Fruit fly (Drosophila melanogaster): Measurements from ENCODE around the gene CG32055.
A peak's percentile ranks its signal among the peaks of the same experiment; 100 is the strongest.

The CG32055 gene

DNA sequence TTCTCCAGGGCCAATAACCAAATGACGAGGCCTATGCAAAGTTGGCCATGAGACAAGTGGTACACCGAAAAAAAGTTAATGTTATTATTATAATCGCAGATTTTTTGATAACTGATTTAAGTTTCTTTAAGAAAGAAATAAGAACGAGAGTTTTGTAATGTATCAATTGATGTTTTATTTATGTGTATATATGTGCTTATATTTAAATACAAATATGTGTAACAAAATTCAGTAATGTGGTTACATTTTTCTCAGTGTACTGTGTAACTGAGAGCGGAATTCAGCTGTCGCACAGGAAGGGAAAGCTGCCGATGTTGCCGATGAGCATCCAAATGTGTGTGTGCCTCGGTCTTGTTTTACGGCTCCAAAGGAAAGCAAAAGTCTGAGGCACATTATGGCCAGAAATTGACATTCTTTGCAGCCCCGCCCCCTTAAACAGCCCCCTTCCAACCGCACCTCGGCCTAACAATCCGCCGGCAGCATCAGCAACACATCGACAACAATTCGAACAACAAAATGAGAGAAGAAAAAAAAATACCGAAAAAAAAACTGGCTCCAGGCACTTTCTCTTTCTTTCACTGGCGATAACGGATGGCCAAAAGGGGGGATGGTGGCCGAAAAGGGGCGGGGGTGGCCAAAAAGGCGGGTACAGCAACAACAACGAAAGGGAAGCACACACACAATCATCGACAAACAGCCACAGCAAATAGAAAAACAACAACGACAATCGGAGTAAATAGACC is 13.6 kb downstream of the CG32055 start (continued):
- peak; percentile 18 for TF ChIP-seq CG10631 (GFP tag; optimal IDR thresholded peaks at IDR 0.05)
- peak; percentile 33 for TF ChIP-seq CG6792 (GFP tag; optimal IDR thresholded peaks at IDR 0.05)
- 0 out of 3 replicates have a peak, but pooled peaks have one; percentile 6 for TF ChIP-seq CG6163 (GFP tag; IDR thresholded peaks at IDR 0.05)
- TF ChIP-seq fd85E (GFP tag; optimal IDR thresholded peaks at IDR 0.05): no peak
- no peak for TF ChIP-seq Sox102F (GFP tag; optimal IDR thresholded peaks at IDR 0.05)
- peak; percentile 31 for TF ChIP-seq Smox (GFP tag; optimal IDR thresholded peaks at IDR 0.05)
- peak; percentile 54 for TF ChIP-seq CG34406 (GFP tag; optimal IDR thresholded peaks at IDR 0.05)
- peak; percentile 29 for TF ChIP-seq CG11902 (GFP tag; optimal IDR thresholded peaks at IDR 0.05)
- no peak for TF ChIP-seq CG6808 (GFP tag; optimal IDR thresholded peaks at IDR 0.05)
- no peak for TF ChIP-seq Hr39 (GFP tag; optimal IDR thresholded peaks at IDR 0.05)
- TF ChIP-seq CG9139 (GFP tag; optimal IDR thresholded peaks at IDR 0.05): no peak
- no peak for TF ChIP-seq CG6854 (GFP tag; optimal IDR thresholded peaks at IDR 0.05)
- no peak for TF ChIP-seq Hr38 (GFP tag; optimal IDR thresholded peaks at IDR 0.05)
- peak; percentile 18 for TF ChIP-seq net (GFP tag; optimal IDR thresholded peaks at IDR 0.05)
- TF ChIP-seq CG1621 (tag; optimal IDR thresholded peaks at IDR 0.05): no peak
- TF ChIP-seq spab (GFP tag; optimal IDR thresholded peaks at IDR 0.05): no peak
- peak; percentile 40 for TF ChIP-seq CG3919 (GFP tag; optimal IDR thresholded peaks at IDR 0.05)
- TF ChIP-seq Gug (GFP tag; IDR thresholded peaks at IDR 0.05): no peak
- peak; percentile 31 for TF ChIP-seq topi (GFP tag; optimal IDR thresholded peaks at IDR 0.05)
- TF ChIP-seq CG7368 (GFP tag; optimal IDR thresholded peaks at IDR 0.05): no peak
- no peak for TF ChIP-seq Eip93F (GFP tag; optimal IDR thresholded peaks at IDR 0.05)
- TF ChIP-seq Hr4 (GFP tag; optimal IDR thresholded peaks at IDR 0.05): peak; percentile 70
- TF ChIP-seq CG6276 (GFP tag; optimal IDR thresholded peaks at IDR 0.05): peak; percentile 24
- TF ChIP-seq CG31627 (GFP tag; optimal IDR thresholded peaks at IDR 0.05): no peak
- peak; percentile 31 for TF ChIP-seq Lpt (GFP tag; optimal IDR thresholded peaks at IDR 0.05)
- TF ChIP-seq CG11294 (GFP tag; IDR thresholded peaks at IDR 0.05): no peak
- peak; percentile 10 for TF ChIP-seq CG8319 (GFP tag; optimal IDR thresholded peaks at IDR 0.05)

DNA sequence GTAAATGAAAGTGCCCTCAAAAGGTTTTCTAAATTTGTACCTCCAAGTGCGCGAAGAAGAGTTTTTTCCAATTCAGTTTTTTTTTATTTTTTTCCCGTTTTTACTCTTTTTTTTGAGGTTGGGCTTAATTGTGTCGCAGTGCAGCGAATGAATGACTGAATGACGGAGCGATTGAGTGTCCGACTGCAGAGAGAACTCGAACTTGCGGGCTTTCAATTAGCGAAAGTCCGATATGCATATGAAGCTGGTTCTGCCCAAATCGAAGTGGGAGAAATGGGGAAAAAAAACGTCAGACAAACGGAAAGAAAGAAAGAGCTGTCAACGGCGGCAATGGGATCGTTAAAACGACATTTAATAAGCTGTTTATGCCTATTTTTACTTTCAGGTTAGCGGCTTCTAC is 14.1 kb downstream of the CG32055 start:
- no peak for TF ChIP-seq eg (GFP tag; IDR thresholded peaks at IDR 0.05)
- no peak for TF ChIP-seq CG11902 (GFP tag; optimal IDR thresholded peaks at IDR 0.05)
- no peak for TF ChIP-seq CG7368 (GFP tag; optimal IDR thresholded peaks at IDR 0.05)
- no peak for TF ChIP-seq CG6808 (GFP tag; optimal IDR thresholded peaks at IDR 0.05)
- no peak for TF ChIP-seq Met (GFP tag; optimal IDR thresholded peaks at IDR 0.05)
- TF ChIP-seq Blimp-1 (GFP tag; optimal IDR thresholded peaks at IDR 0.05): peak; percentile 14

DNA sequence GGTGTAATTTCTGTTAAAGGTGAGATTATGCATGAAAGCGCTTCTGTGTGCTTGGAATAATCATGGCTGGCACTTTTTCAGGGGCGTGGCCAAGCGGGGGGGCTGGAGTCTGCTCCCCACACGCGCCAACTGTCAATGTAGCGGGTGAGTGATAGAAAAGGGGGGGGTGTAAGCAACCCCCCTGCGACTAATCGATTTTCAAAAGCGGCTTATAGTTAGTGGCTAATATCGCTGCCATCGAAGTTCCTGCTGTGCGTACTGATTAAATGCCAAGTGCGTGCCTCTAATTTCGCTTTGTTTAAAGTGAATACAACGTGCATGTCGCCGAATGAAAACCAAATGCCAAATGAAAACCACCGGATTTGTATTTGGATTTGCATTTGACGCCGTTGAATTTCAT is 15.3 kb downstream of the CG32055 start:
- TF ChIP-seq Gug (GFP tag; IDR thresholded peaks at IDR 0.05) (no peak), CG34406 (GFP tag; optimal IDR thresholded peaks at IDR 0.05) (no peak), CG11762 (GFP tag; optimal IDR thresholded peaks at IDR 0.05; ENCODE audit: insufficient read depth) (no peak), CG8119 (GFP tag; IDR thresholded peaks at IDR 0.05) (no peak), Ets21C (GFP tag; optimal IDR thresholded peaks at IDR 0.05) (no peak), eg (GFP tag; IDR thresholded peaks at IDR 0.05) (no peak), ss (GFP tag; optimal IDR thresholded peaks at IDR 0.05) (no peak), CG1621 (tag; optimal IDR thresholded peaks at IDR 0.05) (no peak), CG7368 (GFP tag; optimal IDR thresholded peaks at IDR 0.05) (no peak), Sox14 (GFP tag; optimal IDR thresholded peaks at IDR 0.05) (no peak), Lpt (GFP tag; optimal IDR thresholded peaks at IDR 0.05) (no peak), CG6854 (GFP tag; optimal IDR thresholded peaks at IDR 0.05) (no peak), fkh (GFP tag; optimal IDR thresholded peaks at IDR 0.05) (no peak), topi (GFP tag; optimal IDR thresholded peaks at IDR 0.05) (no peak), CG8319 (GFP tag; optimal IDR thresholded peaks at IDR 0.05) (no peak)

All from whole organism, prepupa.